Worm (Caenorhabditis elegans): ENCODE data around the gene F08F8.7.
A peak's percentile ranks its signal among the peaks of the same experiment; 100 is the strongest.

Gene F08F8.7

DNA sequence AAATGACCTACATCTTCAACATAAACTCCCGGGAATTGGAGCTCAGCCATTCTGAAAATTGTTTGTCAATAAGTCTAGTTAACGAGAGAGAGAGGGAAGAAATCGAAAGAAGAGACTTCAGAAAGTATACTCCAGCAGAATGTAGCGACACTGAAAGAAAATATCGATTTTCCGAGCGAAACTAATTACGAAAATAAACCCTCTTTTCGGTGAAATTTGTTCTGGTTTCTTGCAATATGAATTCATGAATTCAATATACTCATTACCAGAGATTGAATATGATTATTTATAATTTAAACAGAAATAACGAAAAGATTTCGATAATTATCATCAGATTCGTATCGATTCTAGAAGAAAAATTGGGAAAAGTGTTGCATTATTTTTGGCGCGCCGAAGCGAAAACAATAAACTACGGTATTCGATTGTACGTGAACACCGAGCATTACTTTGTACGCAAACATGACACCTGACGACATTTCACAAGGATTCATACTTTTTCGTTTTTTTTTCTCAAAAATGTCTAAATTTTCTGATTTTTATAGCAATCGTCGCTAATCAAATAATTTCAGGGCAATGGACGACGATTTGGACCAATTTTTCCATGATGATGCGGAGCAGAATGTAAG, 34.7 kb upstream of the F08F8.7 start, which contains the start of the genes hmg-4 and T20B12.3 (continued):
- TF ChIP-seq pha-4 (tag; optimal IDR thresholded peaks at IDR 0.05) (no peak), ceh-79 (tag; optimal IDR thresholded peaks at IDR 0.05) (no peak), F52B5.7 (tag; optimal IDR thresholded peaks at IDR 0.05) (no peak), him-1 (tag; optimal IDR thresholded peaks at IDR 0.05) (no peak), K11D2.4 (GFP tag; IDR thresholded peaks at IDR 0.05) (no peak), ztf-18 (tag; optimal IDR thresholded peaks at IDR 0.05) (peak; percentile 44), hrde-1 (tag; optimal IDR thresholded peaks at IDR 0.05; ENCODE audit: borderline replicate concordance) (no peak), rpc-1 (optimal IDR thresholded peaks at IDR 0.05) (no peak), rpc-1 (tag; optimal IDR thresholded peaks at IDR 0.05) (no peak), akir-1 (GFP tag; optimal IDR thresholded peaks at IDR 0.05) (no peak), mel-28 (tag; optimal IDR thresholded peaks at IDR 0.05; ENCODE audit: borderline replicate concordance) (no peak), nhr-120 (GFP tag; IDR thresholded peaks at IDR 0.05) (no peak), K12H6.12 (tag; optimal IDR thresholded peaks at IDR 0.05) (peak; percentile 4), nfya-1 (tag; optimal IDR thresholded peaks at IDR 0.05; ENCODE audit: borderline replicate concordance, insufficient read depth) (no peak), egrh-3 (GFP tag; IDR thresholded peaks at IDR 0.05) (no peak), atf-7 (tag; optimal IDR thresholded peaks at IDR 0.05) (no peak), pbrm-1 (GFP tag; IDR thresholded peaks at IDR 0.05) (no peak), unc-62 (GFP tag; optimal IDR thresholded peaks at IDR 0.05) (no peak), hlh-26 (GFP tag; conservative IDR thresholded peaks at IDR 0.05) (no peak), egl-44 (GFP tag; IDR thresholded peaks at IDR 0.05) (no peak), dox-1 (GFP tag; IDR thresholded peaks at IDR 0.05) (peak; percentile 55), lin-35 (GFP tag; optimal IDR thresholded peaks at IDR 0.05) (no peak), hlh-12 (tag; optimal IDR thresholded peaks at IDR 0.05) (no peak), madf-3 (GFP tag; IDR thresholded peaks at IDR 0.05) (no peak), cebp-2 (GFP tag; IDR thresholded peaks at IDR 0.05) (no peak), ztf-28 (GFP tag; IDR thresholded peaks at IDR 0.05) (no peak), ceh-100 (GFP tag; IDR thresholded peaks at IDR 0.05) (no peak), unc-130 (GFP tag; optimal IDR thresholded peaks at IDR 0.05) (peak; percentile 14), let-607 (tag; optimal IDR thresholded peaks at IDR 0.05) (no peak), fkh-3 (tag; optimal IDR thresholded peaks at IDR 0.05) (no peak), C17E4.6 (GFP tag; IDR thresholded peaks at IDR 0.05) (no peak), tbx-9 (tag; optimal IDR thresholded peaks at IDR 0.05; ENCODE audit: borderline replicate concordance) (no peak), ztf-22 (GFP tag; optimal IDR thresholded peaks at IDR 0.05) (no peak), Y53F4B.3 (GFP tag; IDR thresholded peaks at IDR 0.05) (no peak), snpc-1.3 (tag; optimal IDR thresholded peaks at IDR 0.05; ENCODE audit: insufficient read depth) (no peak), F57A8.1 (GFP tag; optimal IDR thresholded peaks at IDR 0.05) (no peak), attf-3 (GFP tag; conservative IDR thresholded peaks at IDR 0.05) (no peak), die-1 (tag; optimal IDR thresholded peaks at IDR 0.05) (no peak), hmg-20 (GFP tag; IDR thresholded peaks at IDR 0.05) (no peak), tbp1 (GFP tag; optimal IDR thresholded peaks at IDR 0.05) (peak; percentile 75), F37B4.10 (GFP tag; IDR thresholded peaks at IDR 0.05) (no peak), zfh-2 (GFP tag; conservative IDR thresholded peaks at IDR 0.05) (no peak), nfyb-1 (GFP tag; IDR thresholded peaks at IDR 0.05) (0 out of 2 replicates have a peak, but pooled peaks have one; percentile 27), athp-1 (tag; optimal IDR thresholded peaks at IDR 0.05) (no peak), T07F8.4 (tag; optimal IDR thresholded peaks at IDR 0.05) (no peak), snpc-3.4 (tag; optimal IDR thresholded peaks at IDR 0.05) (peak; percentile 15), nhr-27 (tag; optimal IDR thresholded peaks at IDR 0.05) (no peak), B0019.2 (GFP tag; conservative IDR thresholded peaks at IDR 0.05) (0 out of 2 replicates have a peak, but pooled peaks have one; percentile 36)

Data from whole organism, young adult.